Worm (Caenorhabditis elegans): ENCODE results near the gene ent-5.

ent-5 gene

DNA sequence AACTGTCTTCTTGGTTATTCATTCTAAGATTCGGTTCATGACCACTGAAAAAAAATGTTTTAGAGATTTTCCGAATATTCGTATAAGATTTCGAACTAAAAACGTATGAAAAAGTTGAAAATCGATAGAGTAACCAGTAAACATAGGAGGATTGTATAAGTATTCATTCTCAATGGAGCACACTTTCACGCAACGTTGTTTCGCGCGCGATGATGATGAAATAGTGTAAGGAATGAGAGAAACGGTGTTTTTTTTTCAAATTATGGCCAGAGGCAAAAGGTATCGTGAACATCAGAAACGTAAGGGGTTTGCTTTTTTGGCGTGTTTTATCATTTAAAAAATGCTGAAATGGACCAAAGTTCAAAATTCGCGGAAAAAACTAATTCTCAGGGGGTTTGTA lies 29.4 kb downstream of the ent-5 start, which contains the start of gene pqn-65:
Gene pqn-65 (minus strand): TSS at position 54 of the 400 bp plus-strand sequence.
- no peak for TF ChIP-seq unc-98 (GFP tag; IDR thresholded peaks at IDR 0.05)
- TF ChIP-seq skn-1 (tag; optimal IDR thresholded peaks at IDR 0.05): peak; percentile 61
- no peak for TF ChIP-seq nhr-90 (tag; optimal IDR thresholded peaks at IDR 0.05; ENCODE audit: poor library complexity)
- no peak for TF ChIP-seq unc-86 (tag; optimal IDR thresholded peaks at IDR 0.05)
- TF ChIP-seq dpl-1 (GFP tag; optimal IDR thresholded peaks at IDR 0.05): peak; percentile 48 to 67 (median 63)
- TF ChIP-seq nhr-28 (tag; optimal IDR thresholded peaks at IDR 0.05): no peak
- TF ChIP-seq efl-1 (optimal IDR thresholded peaks at IDR 0.05): peak; percentile 19 to 44
- TF ChIP-seq efl-1 (GFP tag; optimal IDR thresholded peaks at IDR 0.05 in 1 of 2): peak; percentile 5 to 24
- no peak for TF ChIP-seq ces-1 (GFP tag; optimal IDR thresholded peaks at IDR 0.05)
- TF ChIP-seq pax-3 (tag; optimal IDR thresholded peaks at IDR 0.05): no peak
- TF ChIP-seq sptf-1 (tag; optimal IDR thresholded peaks at IDR 0.05): no peak
- TF ChIP-seq hlh-17 (GFP tag; optimal IDR thresholded peaks at IDR 0.05; ENCODE audit: borderline replicate concordance): no peak
- no peak for TF ChIP-seq lin-39 (tag; optimal IDR thresholded peaks at IDR 0.05)
- peak; percentile 28 for TF ChIP-seq zip-4 (GFP tag; optimal IDR thresholded peaks at IDR 0.05)
- peak in 1 of 2 experiments; percentile 10 for TF ChIP-seq mdl-1 (tag; optimal IDR thresholded peaks at IDR 0.05)
- no peak for TF ChIP-seq alr-1 (tag; optimal IDR thresholded peaks at IDR 0.05; ENCODE audit: borderline replicate concordance)
- no peak for TF ChIP-seq nhr-20 (tag; optimal IDR thresholded peaks at IDR 0.05)
- TF ChIP-seq C16A3.4 (tag; optimal IDR thresholded peaks at IDR 0.05): peak; percentile 16
- no peak for TF ChIP-seq nhr-77 (tag; optimal IDR thresholded peaks at IDR 0.05)
- TF ChIP-seq nhr-11 (tag; optimal IDR thresholded peaks at IDR 0.05): no peak
- TF ChIP-seq mep-1 (tag; optimal IDR thresholded peaks at IDR 0.05): no peak
- TF ChIP-seq aly-2 (tag; optimal IDR thresholded peaks at IDR 0.05): no peak
- TF ChIP-seq rnt-1 (tag; optimal IDR thresholded peaks at IDR 0.05): no peak
- TF ChIP-seq ets-5 (GFP tag; IDR thresholded peaks at IDR 0.05): no peak
- no peak for TF ChIP-seq zag-1 (tag; optimal IDR thresholded peaks at IDR 0.05)
- no peak for TF ChIP-seq lir-3 (tag; optimal IDR thresholded peaks at IDR 0.05; ENCODE audit: poor library complexity)
- peak; percentile 37 to 76 for TF ChIP-seq lin-35 (GFP tag; optimal IDR thresholded peaks at IDR 0.05)
- TF ChIP-seq nhr-71 (tag; optimal IDR thresholded peaks at IDR 0.05): no peak
- no peak for TF ChIP-seq dsc-1 (tag; optimal IDR thresholded peaks at IDR 0.05)
- no peak for TF ChIP-seq nhr-12 (tag; optimal IDR thresholded peaks at IDR 0.05)
- TF ChIP-seq swsn-7 (tag; optimal IDR thresholded peaks at IDR 0.05): no peak
- TF ChIP-seq egl-13 (tag; optimal IDR thresholded peaks at IDR 0.05): no peak
- TF ChIP-seq nhr-85 (tag): no peak
- no peak for TF ChIP-seq tlp-1 (tag; optimal IDR thresholded peaks at IDR 0.05)
- peak; percentile 33 for TF ChIP-seq blmp-1 (tag; optimal IDR thresholded peaks at IDR 0.05)
- TF ChIP-seq hlh-4 (tag; optimal IDR thresholded peaks at IDR 0.05): no peak
- no peak for TF ChIP-seq sup-37 (GFP tag; optimal IDR thresholded peaks at IDR 0.05)
- no peak for TF ChIP-seq pqm-1 (tag; optimal IDR thresholded peaks at IDR 0.05)
- no peak for TF ChIP-seq elt-2 (tag; optimal IDR thresholded peaks at IDR 0.05)
- TF ChIP-seq lsy-2 (tag; optimal IDR thresholded peaks at IDR 0.05): peak; percentile 12 to 58

DNA sequence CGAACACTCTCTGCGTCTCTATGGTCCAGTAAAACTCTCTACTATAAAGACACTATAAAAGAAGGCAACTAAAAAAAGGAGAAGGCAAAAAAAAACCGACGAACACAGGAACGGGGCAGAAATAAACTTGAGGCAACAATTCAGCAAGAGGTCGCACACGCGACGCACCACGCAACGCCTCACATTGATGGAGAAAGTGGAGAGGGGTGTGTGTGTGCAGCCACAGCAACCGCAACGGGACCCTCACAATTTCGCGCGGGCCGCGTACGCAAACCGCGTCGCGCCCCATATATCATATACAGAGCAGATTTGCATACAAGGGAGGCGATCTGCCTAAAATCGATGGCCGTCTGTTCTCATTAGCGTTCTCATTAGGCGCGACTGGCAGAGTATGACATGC lies 32.2 kb downstream of the ent-5 start:
- TF ChIP-seq hpl-2 (GFP tag; optimal IDR thresholded peaks at IDR 0.05) (no peak), dpl-1 (GFP tag; optimal IDR thresholded peaks at IDR 0.05) (peak in 1 of 3 experiments; percentile 47), lin-14 (GFP tag; optimal IDR thresholded peaks at IDR 0.05) (peak; percentile 36), unc-130 (tag; optimal IDR thresholded peaks at IDR 0.05) (no peak), ztf-11 (tag; optimal IDR thresholded peaks at IDR 0.05) (no peak), ceh-82 (tag; optimal IDR thresholded peaks at IDR 0.05) (peak in 1 of 3 experiments; percentile 52), lin-35 (GFP tag; optimal IDR thresholded peaks at IDR 0.05) (peak; percentile 14 to 38), unc-86 (tag; optimal IDR thresholded peaks at IDR 0.05) (peak; percentile 13), efl-1 (optimal IDR thresholded peaks at IDR 0.05) (peak in 1 of 2 experiments; percentile 43), efl-1 (GFP tag; optimal IDR thresholded peaks at IDR 0.05 in 1 of 2) (peak in 1 of 2 experiments; percentile 72), F16B12.6 (tag; optimal IDR thresholded peaks at IDR 0.05) (no peak), rnt-1 (tag; optimal IDR thresholded peaks at IDR 0.05) (no peak)
